ENCODE assay signal across 3 worm cellular contexts in genomic region chrIV:2677687-2678086, ce11.
TF ChIP-seq lines count a peak whose summit lies in the region.

No protein-coding gene starts in this region.

TF ChIP-seq in whole organism, L1 larva, 84 proteins besides CTCF, POLR2A, EP300 and RAD21:
- TF ChIP-seq unc-62 (GFP tag; optimal IDR thresholded peaks at IDR 0.05; lab: Kevin White, UChicago) (no peak), unc-86 (tag; optimal IDR thresholded peaks at IDR 0.05; lab: Kevin White, UChicago) (no peak), zip-4 (GFP tag; optimal IDR thresholded peaks at IDR 0.05; lab: Kevin White, UChicago) (no peak), ceh-90 (tag; optimal IDR thresholded peaks at IDR 0.05; lab: Kevin White, UChicago) (no peak), efl-1 (optimal IDR thresholded peaks at IDR 0.05; lab: Kevin White, UChicago) (peak; percentile 64 to 85), efl-1 (GFP tag; optimal IDR thresholded peaks at IDR 0.05 in 1 of 2; lab: Kevin White, UChicago) (peak; percentile 74 to 95), dpl-1 (GFP tag; optimal IDR thresholded peaks at IDR 0.05; lab: Kevin White, UChicago) (peak; percentile 23 to 69 (median 36)), egl-13 (tag; optimal IDR thresholded peaks at IDR 0.05; lab: Kevin White, UChicago) (no peak), nhr-84 (tag; optimal IDR thresholded peaks at IDR 0.05; lab: Kevin White, UChicago) (no peak), egl-27 (tag; optimal IDR thresholded peaks at IDR 0.05; lab: Kevin White, UChicago) (no peak), fkh-4 (tag; optimal IDR thresholded peaks at IDR 0.05; lab: Kevin White, UChicago; ENCODE audit: borderline replicate concordance) (no peak), unc-30 (tag; optimal IDR thresholded peaks at IDR 0.05; lab: Kevin White, UChicago) (no peak), fos-1 (tag; optimal IDR thresholded peaks at IDR 0.05; lab: Kevin White, UChicago) (no peak), C34B4.2 (tag; optimal IDR thresholded peaks at IDR 0.05; lab: Kevin White, UChicago) (no peak), ztf-11 (tag; optimal IDR thresholded peaks at IDR 0.05; lab: Kevin White, UChicago) (no peak), ceh-82 (tag; optimal IDR thresholded peaks at IDR 0.05; lab: Kevin White, UChicago) (no peak), mef-2 (tag; optimal IDR thresholded peaks at IDR 0.05; lab: Kevin White, UChicago) (no peak), lin-35 (GFP tag; optimal IDR thresholded peaks at IDR 0.05; lab: Kevin White, UChicago) (peak; percentile 39 to 40), nhr-28 (tag; optimal IDR thresholded peaks at IDR 0.05; lab: Kevin White, UChicago) (no peak), ces-1 (GFP tag; optimal IDR thresholded peaks at IDR 0.05; lab: Kevin White, UChicago) (no peak), vab-15 (tag; optimal IDR thresholded peaks at IDR 0.05; lab: Kevin White, UChicago) (no peak), isw-1 (GFP tag; IDR thresholded peaks at IDR 0.05; lab: Robert Waterston, UW) (no peak)

TF ChIP-seq in whole organism, L4 larva, 104 proteins besides CTCF, POLR2A, EP300 and RAD21:
- TF ChIP-seq Y48G9A.11 (GFP tag; IDR thresholded peaks at IDR 0.05; lab: Robert Waterston, UW) (peak; percentile 94), lin-38 (GFP tag; IDR thresholded peaks at IDR 0.05; lab: Robert Waterston, UW) (0 out of 2 replicates have a peak, but pooled peaks have one; percentile 3), madf-5 (GFP tag; IDR thresholded peaks at IDR 0.05; lab: Robert Waterston, UW) (no peak), cey-2 (tag; optimal IDR thresholded peaks at IDR 0.05; lab: Kevin White, UChicago; ENCODE audit: borderline replicate concordance, insufficient read depth) (no peak), lim-7 (GFP tag; IDR thresholded peaks at IDR 0.05; lab: Robert Waterston, UW) (no peak), snpc-1.2 (GFP tag; IDR thresholded peaks at IDR 0.05; lab: Robert Waterston, UW) (no peak), Y5F2A.4 (GFP tag; optimal IDR thresholded peaks at IDR 0.05; lab: Kevin White, UChicago) (no peak), dpl-1 (GFP tag; optimal IDR thresholded peaks at IDR 0.05; lab: Kevin White, UChicago) (peak; percentile 45), T20F7.1 (GFP tag; optimal IDR thresholded peaks at IDR 0.05; lab: Kevin White, UChicago) (peak; percentile 57), sdz-12 (GFP tag; optimal IDR thresholded peaks at IDR 0.05; lab: Kevin White, UChicago) (no peak), nhr-48 (tag; optimal IDR thresholded peaks at IDR 0.05; lab: Kevin White, UChicago) (no peak)

TF ChIP-seq in whole organism, young adult, 124 proteins besides CTCF, POLR2A, EP300 and RAD21:
- TF ChIP-seq Y79H2A.3 (GFP tag; conservative IDR thresholded peaks at IDR 0.05; lab: Robert Waterston, UW) = no peak
- peak; percentile 68 for TF ChIP-seq lin-54 (GFP tag; optimal IDR thresholded peaks at IDR 0.05; lab: Kevin White, UChicago)
- no peak for TF ChIP-seq tbp1 (GFP tag; optimal IDR thresholded peaks at IDR 0.05; lab: Kevin White, UChicago)
- TF ChIP-seq lsy-27 (tag; optimal IDR thresholded peaks at IDR 0.05; lab: Kevin White, UChicago; ENCODE audit: borderline replicate concordance, insufficient read depth) = no peak
- no peak for TF ChIP-seq atf-7 (tag; optimal IDR thresholded peaks at IDR 0.05; lab: Kevin White, UChicago)
- peak; percentile 18; the same call in 1 of the 2 replicates for TF ChIP-seq madf-6 (GFP tag; IDR thresholded peaks at IDR 0.05; lab: Robert Waterston, UW)
- no peak for TF ChIP-seq Y67H2A.10 (GFP tag; conservative IDR thresholded peaks at IDR 0.05; lab: Robert Waterston, UW)
- TF ChIP-seq sea-2 (GFP tag; IDR thresholded peaks at IDR 0.05; lab: Robert Waterston, UW) = no peak
- TF ChIP-seq sptf-2 (GFP tag; optimal IDR thresholded peaks at IDR 0.05; lab: Kevin White, UChicago) = no peak
- TF ChIP-seq F57A8.1 (GFP tag; optimal IDR thresholded peaks at IDR 0.05; lab: Kevin White, UChicago) = no peak
- no peak for TF ChIP-seq zim-3 (tag; optimal IDR thresholded peaks at IDR 0.05; lab: Kevin White, UChicago)
- TF ChIP-seq ztf-18 (tag; optimal IDR thresholded peaks at IDR 0.05; lab: Kevin White, UChicago) = peak; percentile 31
- no peak for TF ChIP-seq hlh-26 (GFP tag; conservative IDR thresholded peaks at IDR 0.05; lab: Robert Waterston, UW)
- TF ChIP-seq efl-1 (GFP tag; optimal IDR thresholded peaks at IDR 0.05; lab: Kevin White, UChicago) = peak; percentile 43
- TF ChIP-seq ama-1 (optimal IDR thresholded peaks at IDR 0.05; lab: Kevin White, UChicago) = no peak
- no peak for TF ChIP-seq ama-1 (GFP tag; optimal IDR thresholded peaks at IDR 0.05; lab: Kevin White, UChicago)
- TF ChIP-seq B0035.1 (tag; optimal IDR thresholded peaks at IDR 0.05; lab: Kevin White, UChicago) = no peak
- no peak for TF ChIP-seq aptf-3 (GFP tag; IDR thresholded peaks at IDR 0.05; lab: Robert Waterston, UW)
- TF ChIP-seq Y95B8A.8 (GFP tag; IDR thresholded peaks at IDR 0.05; lab: Robert Waterston, UW) = no peak
- no peak for TF ChIP-seq pbrm-1 (GFP tag; IDR thresholded peaks at IDR 0.05; lab: Robert Waterston, UW)
- no peak for TF ChIP-seq lsl-1 (GFP tag; optimal IDR thresholded peaks at IDR 0.05; lab: Kevin White, UChicago)
- TF ChIP-seq athp-1 (tag; optimal IDR thresholded peaks at IDR 0.05; lab: Kevin White, UChicago) = no peak
- TF ChIP-seq F10E7.11 (tag; optimal IDR thresholded peaks at IDR 0.05; lab: Kevin White, UChicago) = no peak
- TF ChIP-seq ekl-4 (GFP tag; IDR thresholded peaks at IDR 0.05; lab: Robert Waterston, UW) = no peak
- TF ChIP-seq tlf-1 (GFP tag; optimal IDR thresholded peaks at IDR 0.05; lab: Kevin White, UChicago) = no peak
- no peak for TF ChIP-seq tbx-9 (tag; optimal IDR thresholded peaks at IDR 0.05; lab: Kevin White, UChicago; ENCODE audit: borderline replicate concordance)
- TF ChIP-seq chd-7 (tag; optimal IDR thresholded peaks at IDR 0.05; lab: Kevin White, UChicago) = no peak
- no peak for TF ChIP-seq egl-44 (GFP tag; IDR thresholded peaks at IDR 0.05; lab: Robert Waterston, UW)
- TF ChIP-seq dox-1 (GFP tag; IDR thresholded peaks at IDR 0.05; lab: Robert Waterston, UW) = no peak
- no peak for TF ChIP-seq B0336.3 (GFP tag; IDR thresholded peaks at IDR 0.05; lab: Robert Waterston, UW)
- TF ChIP-seq lin-40 (tag; optimal IDR thresholded peaks at IDR 0.05; lab: Kevin White, UChicago) = no peak
- no peak for TF ChIP-seq aptf-2 (GFP tag; conservative IDR thresholded peaks at IDR 0.05; lab: Robert Waterston, UW)
- peak; percentile 86 for TF ChIP-seq attf-3 (GFP tag; conservative IDR thresholded peaks at IDR 0.05; lab: Robert Waterston, UW)
- no peak for TF ChIP-seq ccch-3 (GFP tag; optimal IDR thresholded peaks at IDR 0.05; lab: Kevin White, UChicago)
